Fruit fly (Drosophila melanogaster) whole organism, embryonic: ENCODE data around the gene CG12081.
A peak's percentile ranks its signal among the peaks of the same experiment; 100 is the strongest.

Source experiments
- Abd-B ChIP-seq: fragments of 200-800 bp; sonication (Bioruptor generic); optimal IDR thresholded peaks from 2 replicates; lab custom pipeline; 2018; ENCODE audit warnings: missing biosample characterization, mild to moderate bottlenecking, missing genetic modification characterization, moderate library complexity
- Ada2b ChIP-seq: fragments of 200-800 bp; sonication (Bioruptor generic); IDR thresholded peaks from 2 replicates; pipeline ENCODE4 v1.3.6; 2022; ENCODE audit warnings: missing biosample characterization, missing genetic modification characterization
- Aef1 ChIP-seq: fragments of 200-800 bp; sonication (Bioruptor generic); IDR thresholded peaks from 3 replicates; pipeline ENCODE4 v1.3.6; 2022; ENCODE audit warnings: missing biosample characterization, missing genetic modification characterization
- Atf3 ChIP-seq: fragments of 200-800 bp; sonication (Bioruptor generic); optimal IDR thresholded peaks from 3 replicates; lab custom pipeline; 2016; ENCODE audit warnings: missing biosample characterization, missing genetic modification characterization
- Awh ChIP-seq: fragments of 200-800 bp; sonication (Bioruptor generic); IDR thresholded peaks from 2 replicates; pipeline ENCODE4, ENCODE4 v1.3.6; 2022; ENCODE audit warnings: missing biosample characterization, missing genetic modification characterization
- CG11695 ChIP-seq: fragments of 200-800 bp; sonication (Bioruptor generic); IDR thresholded peaks from 3 replicates; pipeline ENCODE4 v1.3.6; 2022; ENCODE audit warnings: missing biosample characterization, missing genetic modification characterization
- CG12071 ChIP-seq: fragments of 200-800 bp; sonication (Bioruptor generic); optimal IDR thresholded peaks from 3 replicates; lab custom pipeline; 2018; ENCODE audit warnings: missing biosample characterization, mild to moderate bottlenecking, missing genetic modification characterization
- CG12155 ChIP-seq: fragments of 200-800 bp; sonication (Bioruptor generic); optimal IDR thresholded peaks from 3 replicates; lab custom pipeline; 2016; ENCODE audit warnings: missing biosample characterization, missing genetic modification characterization
- CG13624 ChIP-seq: fragments of 200-800 bp; sonication (Bioruptor generic); optimal IDR thresholded peaks from 2 replicates; lab custom pipeline; 2016; ENCODE audit warnings: missing biosample characterization, missing genetic modification characterization
- CG14014 ChIP-seq: fragments of 200-800 bp; sonication (Bioruptor generic); IDR thresholded peaks from 2 replicates; pipeline ENCODE4 v1.3.6; 2022; ENCODE audit warnings: missing biosample characterization, missing genetic modification characterization
- CG14667 ChIP-seq: fragments of 200-800 bp; sonication (Bioruptor generic); IDR thresholded peaks from 2 replicates; pipeline ENCODE4 v1.3.6; 2022; ENCODE audit warnings: missing biosample characterization, missing genetic modification characterization
- CG16779 ChIP-seq: fragments of 200-800 bp; sonication (Bioruptor generic); IDR thresholded peaks from 2 replicates; pipeline ENCODE4 v1.3.6; 2022; ENCODE audit warnings: missing biosample characterization, missing genetic modification characterization
- CG2678 ChIP-seq: fragments of 200-800 bp; sonication (Bioruptor generic); optimal IDR thresholded peaks from 3 replicates; lab custom pipeline; 2019; ENCODE audit warnings: missing biosample characterization, mild to moderate bottlenecking, missing genetic modification characterization, moderate library complexity
- CG3163 ChIP-seq: fragments of 200-800 bp; sonication (Bioruptor generic); optimal IDR thresholded peaks from 3 replicates; lab custom pipeline; 2016; ENCODE audit warnings: missing biosample characterization, missing genetic modification characterization
- CG34422 ChIP-seq: fragments of 200-800 bp; sonication (Bioruptor generic); IDR thresholded peaks from 3 replicates; pipeline ENCODE4 v1.3.6; 2022; ENCODE audit warnings: missing biosample characterization, missing genetic modification characterization
- CG6689 ChIP-seq: fragments of 200-800 bp; sonication (Bioruptor generic); IDR thresholded peaks from 2 replicates; pipeline ENCODE4 v1.3.6; 2022; ENCODE audit warnings: missing biosample characterization, missing genetic modification characterization
- CG6791 ChIP-seq: fragments of 200-800 bp; sonication (Bioruptor generic); IDR thresholded peaks from 3 replicates; pipeline ENCODE4 v1.3.6; 2022; ENCODE audit warnings: missing biosample characterization, missing genetic modification characterization; ENCODE audit not compliant: partially characterized antibody
- CG6813 ChIP-seq: fragments of 200-800 bp; sonication (Bioruptor generic); optimal IDR thresholded peaks from 2 replicates; lab custom pipeline; 2017; ENCODE audit warnings: missing biosample characterization, missing genetic modification characterization, mild to moderate bottlenecking, moderate library complexity, missing genetic modification reagents
- CG8924 ChIP-seq: fragments of 200-800 bp; optimal IDR thresholded peaks from 3 replicates; lab custom pipeline; 2019; ENCODE audit warnings: missing biosample characterization, mild to moderate bottlenecking, missing genetic modification characterization, moderate library complexity
- CG9437 ChIP-seq: fragments of 200-800 bp; sonication (Bioruptor generic); optimal IDR thresholded peaks from 2 replicates; lab custom pipeline; 2018; ENCODE audit warnings: missing biosample characterization, mild to moderate bottlenecking, missing genetic modification characterization
- CG9817 ChIP-seq: fragments of 200-800 bp; sonication (Bioruptor generic); optimal IDR thresholded peaks from 2 replicates; lab custom pipeline; 2018; ENCODE audit warnings: missing biosample characterization, mild to moderate bottlenecking, missing genetic modification characterization, moderate library complexity
- D ChIP-seq, 2 experiments: fragments of 200-800 bp in 1 of 2; fragments of >200 bp in 1 of 2; sonication (Bioruptor generic) in 1 of 2; optimal IDR thresholded peaks; 2 replicates in 1 of 2; 3 replicates in 1 of 2; lab custom pipeline; 2017; ENCODE audit warnings: mild to moderate bottlenecking in 1 of 2, missing biosample characterization in 1 of 2, missing genetic modification characterization in 1 of 2, missing genetic modification reagents in 1 of 2
- D19A ChIP-seq: fragments of 200-800 bp; optimal IDR thresholded peaks from 3 replicates; lab custom pipeline; 2019; ENCODE audit warnings: missing biosample characterization, mild to moderate bottlenecking, missing genetic modification characterization, moderate library complexity
- E2f1 ChIP-seq: fragments of 200-800 bp; sonication (Bioruptor generic); IDR thresholded peaks from 2 replicates; pipeline ENCODE4 v1.3.6; 2022; ENCODE audit warnings: missing biosample characterization, missing genetic modification characterization
- HLH54F ChIP-seq: fragments of 200-800 bp; sonication (Bioruptor generic); optimal IDR thresholded peaks from 3 replicates; lab custom pipeline; 2016; ENCODE audit warnings: missing biosample characterization, missing genetic modification characterization
- HmgD ChIP-seq: fragments of 200-800 bp; sonication (Bioruptor generic); optimal IDR thresholded peaks from 3 replicates; lab custom pipeline; 2016; ENCODE audit warnings: missing biosample characterization, missing genetic modification characterization
- Hr3 ChIP-seq: fragments of 200-800 bp; sonication (Bioruptor generic); optimal IDR thresholded peaks from 3 replicates; lab custom pipeline; 2016; ENCODE audit warnings: missing biosample characterization, missing genetic modification characterization
- Hr51 ChIP-seq, 2 experiments: fragments of 200-800 bp; sonication (Bioruptor generic); optimal IDR thresholded peaks; 2 replicates in 1 of 2; 3 replicates in 1 of 2; lab custom pipeline; 2016 to 2018; ENCODE audit warnings: missing biosample characterization in 2 of 2, missing genetic modification characterization in 2 of 2, mild to moderate bottlenecking in 1 of 2, moderate library complexity in 1 of 2
- Hsf ChIP-seq: fragments of 200-800 bp; sonication (Bioruptor generic); optimal IDR thresholded peaks from 3 replicates; lab custom pipeline; 2016; ENCODE audit warnings: missing biosample characterization, missing genetic modification characterization
- MTF-1 ChIP-seq: fragments of 200-800 bp; sonication (Bioruptor generic); optimal IDR thresholded peaks from 2 replicates; lab custom pipeline; 2018; ENCODE audit warnings: missing biosample characterization, mild to moderate bottlenecking, missing genetic modification characterization, borderline replicate concordance
- al ChIP-seq: fragments of 200-800 bp; sonication (Bioruptor generic); IDR thresholded peaks from 2 replicates; pipeline ENCODE4 v1.3.6; 2022; ENCODE audit warnings: missing biosample characterization, missing genetic modification characterization
- bowl ChIP-seq: fragments of 200-800 bp; sonication (Bioruptor generic); IDR thresholded peaks from 2 replicates; pipeline ENCODE4 v1.3.6; 2022; ENCODE audit warnings: missing biosample characterization, missing genetic modification characterization
- croc ChIP-seq: fragments of 200-800 bp; sonication (Bioruptor generic); conservative IDR thresholded peaks from 3 replicates; pipeline ENCODE4 v1.3.6; 2022; ENCODE audit warnings: missing biosample characterization, missing genetic modification characterization
- crp ChIP-seq, 2 experiments: fragments of 200-800 bp; sonication (Bioruptor generic); optimal IDR thresholded peaks; 2 replicates in 1 of 2; 3 replicates in 1 of 2; lab custom pipeline; 2017; ENCODE audit warnings: missing biosample characterization in 2 of 2, missing genetic modification characterization in 2 of 2, mild to moderate bottlenecking in 1 of 2, moderate library complexity in 1 of 2
- dmrt99B ChIP-seq: fragments of 200-800 bp; sonication (Bioruptor generic); optimal IDR thresholded peaks from 2 replicates; lab custom pipeline; 2018; ENCODE audit warnings: missing biosample characterization, mild to moderate bottlenecking, missing genetic modification characterization, moderate library complexity
- dpn ChIP-seq, 2 experiments: fragments of 200-800 bp; sonication (Bioruptor generic); optimal IDR thresholded peaks; 3 replicates each; lab custom pipeline; 2016; ENCODE audit warnings: missing biosample characterization in 2 of 2, missing genetic modification characterization in 2 of 2
- dysf ChIP-seq: fragments of 200-800 bp; sonication (Bioruptor generic); IDR thresholded peaks from 3 replicates; pipeline ENCODE4 v1.3.6; 2022; ENCODE audit warnings: missing biosample characterization, missing genetic modification characterization
- ems ChIP-seq: fragments of 200-800 bp; sonication (Bioruptor generic); optimal IDR thresholded peaks from 3 replicates; lab custom pipeline; 2016; ENCODE audit warnings: missing biosample characterization, missing genetic modification characterization
- eve ChIP-seq, 2 experiments: fragments of >200 bp; optimal IDR thresholded peaks; 2 replicates each; lab custom pipeline; 2017; ENCODE audit warnings: missing biosample characterization in 2 of 2, missing genetic modification characterization in 2 of 2
- fd96Cb ChIP-seq: fragments of 200-800 bp; sonication (Bioruptor generic); optimal IDR thresholded peaks from 2 replicates; lab custom pipeline; 2018; ENCODE audit warnings: missing biosample characterization, mild to moderate bottlenecking, missing genetic modification characterization, moderate library complexity
- lmd ChIP-seq: fragments of 200-800 bp; sonication (Bioruptor generic); IDR thresholded peaks from 2 replicates; pipeline ENCODE4 v1.3.6; 2022; ENCODE audit warnings: missing biosample characterization, missing genetic modification characterization
- mam ChIP-seq: fragments of 200-800 bp; sonication (Bioruptor generic); optimal IDR thresholded peaks from 3 replicates; lab custom pipeline; 2016; ENCODE audit warnings: missing biosample characterization, missing genetic modification characterization
- pan ChIP-seq, 4 experiments: fragments of >200 bp in 3 of 4; fragments of 200-800 bp in 1 of 4; sonication (Bioruptor generic) in 1 of 4; optimal IDR thresholded peaks in 3 of 4; IDR thresholded peaks in 1 of 4; 2 replicates each; pipeline versions ENCODE4 v1.3.6 to Lab custom; 2017 to 2022; ENCODE audit warnings: missing biosample characterization in 2 of 4, missing genetic modification characterization in 2 of 4, mixed read lengths in 1 of 4
- repo ChIP-seq: fragments of 200-800 bp; sonication (Bioruptor generic); optimal IDR thresholded peaks from 2 replicates; lab custom pipeline; 2016; ENCODE audit warnings: missing biosample characterization, missing genetic modification characterization
- sens-2 ChIP-seq: fragments of 200-800 bp; sonication (Bioruptor generic); IDR thresholded peaks from 2 replicates; pipeline ENCODE4 v1.3.6; 2022; ENCODE audit warnings: missing biosample characterization, missing genetic modification characterization
- tio ChIP-seq: fragments of 200-800 bp; sonication (Bioruptor generic); optimal IDR thresholded peaks from 2 replicates; lab custom pipeline; 2017; ENCODE audit warnings: missing biosample characterization, missing genetic modification characterization, inconsistent platforms
- vvl ChIP-seq: fragments of 200-800 bp; sonication (Bioruptor generic); IDR thresholded peaks from 2 replicates; pipeline ENCODE4 v1.3.6; 2022; ENCODE audit warnings: missing biosample characterization, missing genetic modification characterization

CG12081 gene

DNA sequence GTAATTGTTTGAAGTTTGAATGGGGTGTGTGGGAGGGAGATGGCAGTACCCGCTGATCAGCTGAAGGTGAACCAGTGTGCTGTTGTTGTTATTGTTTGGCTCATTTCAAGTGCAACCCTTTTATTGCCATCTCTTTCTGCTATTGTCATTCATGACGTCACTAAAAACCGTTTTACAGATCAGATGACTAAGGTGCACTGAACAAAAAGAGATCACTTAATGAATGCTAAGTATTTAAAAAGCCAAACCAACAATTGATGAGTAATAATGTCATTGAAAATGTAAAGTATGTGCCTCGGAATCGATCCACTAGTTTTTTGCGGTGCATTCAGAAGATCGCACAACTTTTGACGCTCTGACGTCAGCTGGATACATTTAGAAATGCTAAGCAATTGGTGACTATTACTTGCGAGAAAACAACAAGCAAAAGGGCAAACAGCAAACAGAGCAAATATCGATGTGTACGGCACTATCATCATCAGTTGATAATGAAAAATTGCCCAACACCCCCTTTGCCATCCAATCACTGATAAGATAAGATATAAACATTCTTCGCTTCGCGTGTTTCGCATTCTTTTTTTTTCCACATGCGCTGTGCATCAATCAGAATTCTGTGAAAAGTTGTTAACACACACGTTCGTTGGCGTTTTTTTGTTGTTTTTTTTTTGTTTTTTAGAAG is 13.8 kb upstream of the CG12081 start (continued):
- TF ChIP-seq CG2678 (tag; lab: Kevin White, UChicago): peak; percentile 51
- TF ChIP-seq mam (GFP tag; lab: Kevin White, UChicago): peak; percentile 26
- TF ChIP-seq Atf3: peak; percentile 45
- 0 out of 2 replicates have a peak, but pooled peaks have one; percentile 40 for TF ChIP-seq E2f1 (GFP tag; lab: Robert Waterston, UW)
- TF ChIP-seq MTF-1 (GFP tag; lab: Kevin White, UChicago): no peak
- peak; percentile 4 to 26 for TF ChIP-seq dpn (GFP tag; optimal IDR thresholded peaks at IDR 0.05; lab: Kevin White, UChicago)
- TF ChIP-seq Aef1 (GFP tag; lab: Robert Waterston, UW): peak; percentile 44; the same call in 2 of the 3 replicates
- TF ChIP-seq tio (GFP tag; lab: Kevin White, UChicago): no peak
- TF ChIP-seq CG3163: no peak
- TF ChIP-seq Awh (GFP tag; lab: Robert Waterston, UW): no peak
- peak; percentile 2 for TF ChIP-seq HLH54F (GFP tag; lab: Kevin White, UChicago)
- TF ChIP-seq CG12155 (GFP tag; lab: Kevin White, UChicago): peak; percentile 1
- TF ChIP-seq CG14667 (GFP tag; lab: Robert Waterston, UW): no peak
- no peak for TF ChIP-seq croc (GFP tag; lab: Robert Waterston, UW)
- TF ChIP-seq Hr3 (GFP tag; lab: Kevin White, UChicago): peak; percentile 39
- no peak for TF ChIP-seq CG16779 (GFP tag; lab: Robert Waterston, UW)
- 0 out of 3 replicates have a peak, but pooled peaks have one; percentile 35 for TF ChIP-seq CG34422 (GFP tag; lab: Robert Waterston, UW)
- TF ChIP-seq eve (GFP tag; optimal IDR thresholded peaks at IDR 0.05; lab: Kevin White, UChicago): peak in 1 of 2 experiments; percentile 88
- peak; percentile 31; the same call in 1 of the 2 replicates for TF ChIP-seq lmd (GFP tag; lab: Robert Waterston, UW)
- TF ChIP-seq CG8924 (tag; lab: Kevin White, UChicago): peak; percentile 41
- TF ChIP-seq pan (optimal IDR thresholded peaks at IDR 0.05; lab: Kevin White, UChicago): no peak
- peak in 1 of 2 experiments; percentile 50 for TF ChIP-seq pan (GFP tag; optimal IDR thresholded peaks at IDR 0.05 in 1 of 2, IDR thresholded peaks at IDR 0.05 in 1 of 2)
- TF ChIP-seq crp (GFP tag; optimal IDR thresholded peaks at IDR 0.05; lab: Kevin White, UChicago): peak in 1 of 2 experiments; percentile 45
- TF ChIP-seq repo (GFP tag; lab: Kevin White, UChicago): no peak
- TF ChIP-seq CG12071 (GFP tag; lab: Kevin White, UChicago): peak; percentile 4
- peak; percentile 45 for TF ChIP-seq CG9817 (tag; lab: Kevin White, UChicago)
- TF ChIP-seq Hr51 (GFP tag; optimal IDR thresholded peaks at IDR 0.05; lab: Kevin White, UChicago): peak; percentile 9 to 40
- TF ChIP-seq Abd-B (GFP tag; lab: Kevin White, UChicago): peak; percentile 15
- peak; percentile 37; the same call in 1 of the 2 replicates for TF ChIP-seq al (GFP tag; lab: Robert Waterston, UW)
- peak; percentile 18 for TF ChIP-seq CG13624 (GFP tag; lab: Kevin White, UChicago)
- TF ChIP-seq vvl (GFP tag; lab: Robert Waterston, UW): peak; percentile 59; the same call in 1 of the 2 replicates
- no peak for TF ChIP-seq HmgD (GFP tag; lab: Kevin White, UChicago)
- TF ChIP-seq CG6813 (GFP tag; lab: Kevin White, UChicago): peak; percentile 37
- TF ChIP-seq D (optimal IDR thresholded peaks at IDR 0.05; lab: Kevin White, UChicago): no peak
- peak; percentile 19 for TF ChIP-seq D (GFP tag; optimal IDR thresholded peaks at IDR 0.05; lab: Kevin White, UChicago)
- TF ChIP-seq D19A (tag; lab: Kevin White, UChicago): peak; percentile 4
- TF ChIP-seq fd96Cb: no peak
- peak; percentile 47; the same call in 1 of the 2 replicates for TF ChIP-seq CG14014
- TF ChIP-seq sens-2 (GFP tag; lab: Robert Waterston, UW): no peak
- peak; percentile 39 for TF ChIP-seq ems (GFP tag; lab: Kevin White, UChicago)
- no peak for TF ChIP-seq CG6791
- TF ChIP-seq CG6689: peak; percentile 81
- TF ChIP-seq dmrt99B (tag; lab: Kevin White, UChicago): peak; percentile 47
- peak; percentile 57; the same call in 1 of the 3 replicates for TF ChIP-seq dysf (GFP tag; lab: Robert Waterston, UW)
- TF ChIP-seq Hsf (GFP tag; lab: Kevin White, UChicago): peak; percentile 28
- peak; percentile 39 for TF ChIP-seq CG9437 (GFP tag; lab: Kevin White, UChicago)
- TF ChIP-seq CG11695 (GFP tag; lab: Robert Waterston, UW): 0 out of 3 replicates have a peak, but pooled peaks have one; percentile 33
- TF ChIP-seq bowl (GFP tag; lab: Robert Waterston, UW): peak; percentile 18; the same call in 1 of the 2 replicates
- peak; percentile 28; the same call in 1 of the 2 replicates for TF ChIP-seq Ada2b (GFP tag; lab: Robert Waterston, UW)
